Worm (Caenorhabditis elegans) whole organism, L4/young adult: Measurements from ENCODE around the gene C44H9.7.

Experiments used
- dao-5 ChIP-seq: sonication (generic microtip); optimal IDR thresholded peaks from 2 replicates; lab custom pipeline; 2016; ENCODE audit warnings: missing genotype, missing genetic modification characterization, moderate library complexity, missing compliant biosample characterization
- him-1 ChIP-seq: sonication (generic microtip); optimal IDR thresholded peaks from 2 replicates; lab custom pipeline; 2016; ENCODE audit warnings: missing genotype, missing genetic modification reagents, missing genetic modification characterization, missing compliant biosample characterization

DNA sequence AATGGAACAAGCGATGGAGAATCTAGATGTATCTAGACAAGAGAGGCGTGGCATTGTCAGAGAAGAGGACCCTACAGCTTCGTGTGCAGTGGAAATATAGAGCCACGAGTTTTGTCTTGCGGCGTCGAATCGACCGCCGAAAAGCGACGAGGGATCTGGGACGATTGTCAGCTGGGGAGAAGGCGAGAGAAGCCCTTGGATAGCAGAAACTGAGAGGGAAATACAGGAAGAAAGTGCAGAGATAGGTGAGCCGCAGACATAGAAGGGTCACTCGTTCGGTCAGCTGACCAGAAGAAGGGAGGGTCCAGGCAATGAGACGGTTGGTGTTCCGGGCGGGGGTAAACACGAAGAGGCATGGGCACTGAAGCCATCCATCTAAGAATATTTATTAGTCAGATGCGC, 40.2 kb downstream of the C44H9.7 start:
- TF ChIP-seq dao-5 (tag; lab: Kevin White, UChicago): no peak
- peak; percentile 83 for TF ChIP-seq him-1 (tag; lab: Kevin White, UChicago)
